Fruit fly (Drosophila melanogaster): ENCODE results near the gene aus.

Gene aus

DNA sequence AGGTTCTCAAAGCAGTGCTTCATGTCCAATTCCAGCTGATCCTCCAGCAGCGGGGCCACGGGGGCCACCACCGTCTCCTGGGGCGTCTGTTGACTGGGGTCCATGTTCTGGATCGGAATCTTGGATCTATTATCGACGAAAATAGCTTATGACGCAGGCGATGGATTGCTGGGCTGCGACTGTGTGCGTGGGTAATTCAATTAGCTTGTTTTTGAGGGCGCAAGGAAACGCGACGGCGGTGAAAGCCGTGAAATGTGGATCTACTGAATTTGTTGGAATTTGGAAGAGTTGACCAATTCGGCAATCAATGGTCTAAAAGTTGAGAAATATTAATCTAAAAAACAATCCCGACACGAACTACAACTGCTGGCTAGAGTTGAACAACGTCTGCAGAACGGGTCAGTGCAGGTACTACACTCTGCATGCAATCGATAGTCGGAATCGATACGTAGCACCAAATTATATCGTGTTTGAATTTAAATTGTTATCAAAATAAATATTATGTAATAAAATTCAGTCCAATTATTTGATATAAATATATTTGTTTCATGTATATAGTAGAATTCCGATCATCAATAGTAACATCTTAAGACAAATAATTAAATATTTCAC lies 75.9 kb downstream of the aus start, which contains the start of gene CG3308 (continued):
- no peak for TF ChIP-seq CG11093 (GFP tag; IDR thresholded peaks at IDR 0.05)
- TF ChIP-seq BEAF-32 (GFP tag; optimal IDR thresholded peaks at IDR 0.05) = peak; percentile 87
- peak; percentile 49 for TF ChIP-seq CG30403 (GFP tag; optimal IDR thresholded peaks at IDR 0.05)
- TF ChIP-seq CG1603 (tag; optimal IDR thresholded peaks at IDR 0.05) = peak; percentile 70
- no peak for TF ChIP-seq NK7.1 (GFP tag; optimal IDR thresholded peaks at IDR 0.05)
- peak; percentile 67 for TF ChIP-seq lab (GFP tag; optimal IDR thresholded peaks at IDR 0.05)
- TF ChIP-seq sob (GFP tag; IDR thresholded peaks at IDR 0.05) = peak; percentile 78
- TF ChIP-seq CG34376 (GFP tag; optimal IDR thresholded peaks at IDR 0.05) = peak; percentile 63
- no peak for TF ChIP-seq Lim3 (GFP tag; IDR thresholded peaks at IDR 0.05)
- TF ChIP-seq z (GFP tag; IDR thresholded peaks at IDR 0.05) = no peak
- no peak for TF ChIP-seq CG17802 (tag; optimal IDR thresholded peaks at IDR 0.05)
- TF ChIP-seq sna (GFP tag; IDR thresholded peaks at IDR 0.05; ENCODE audit: partially characterized antibody) = peak; percentile 73
- peak; percentile 61 for TF ChIP-seq CG14710 (tag; optimal IDR thresholded peaks at IDR 0.05)
- no peak for TF ChIP-seq Side (GFP tag; optimal IDR thresholded peaks at IDR 0.05)
- peak; percentile 14 for TF ChIP-seq Dek (tag; optimal IDR thresholded peaks at IDR 0.05)
- peak; percentile 76 for TF ChIP-seq MESR4 (GFP tag; optimal IDR thresholded peaks at IDR 0.05)
- peak; percentile 62 for TF ChIP-seq Vsx1 (GFP tag; optimal IDR thresholded peaks at IDR 0.05)
- TF ChIP-seq Atf3 (GFP tag; optimal IDR thresholded peaks at IDR 0.05) = peak; percentile 14
- peak; percentile 74 for TF ChIP-seq nerfin-2 (GFP tag; IDR thresholded peaks at IDR 0.05; ENCODE audit: partially characterized antibody)
- no peak for TF ChIP-seq CG8290 (GFP tag; optimal IDR thresholded peaks at IDR 0.05)
- peak in 1 of 2 experiments; percentile 71 for TF ChIP-seq CG8290 (tag; optimal IDR thresholded peaks at IDR 0.05)
- no peak for TF ChIP-seq NC2β (GFP tag; optimal IDR thresholded peaks at IDR 0.05)
- peak; percentile 29 for TF ChIP-seq dm (GFP tag; optimal IDR thresholded peaks at IDR 0.05)
- TF ChIP-seq zf30C (GFP tag; optimal IDR thresholded peaks at IDR 0.05) = no peak
- TF ChIP-seq prd (optimal IDR thresholded peaks at IDR 0.05) = no peak
- 0 out of 3 replicates have a peak, but pooled peaks have one; percentile 10 for TF ChIP-seq prd (GFP tag; IDR thresholded peaks at IDR 0.05)
- no peak for TF ChIP-seq danr (GFP tag; IDR thresholded peaks at IDR 0.05)
- peak; percentile 88 for TF ChIP-seq stwl (tag; optimal IDR thresholded peaks at IDR 0.05)
- peak; percentile 24 for TF ChIP-seq CG18476 (GFP tag; optimal IDR thresholded peaks at IDR 0.05)
- peak; percentile 33 for TF ChIP-seq Meics (GFP tag; optimal IDR thresholded peaks at IDR 0.05)
- TF ChIP-seq CG7786 (GFP tag; optimal IDR thresholded peaks at IDR 0.05) = peak; percentile 2
- peak; percentile 65 for TF ChIP-seq CG2129 (GFP tag; IDR thresholded peaks at IDR 0.05; ENCODE audit: partially characterized antibody)
- peak; percentile 47 for TF ChIP-seq CG7987 (GFP tag; optimal IDR thresholded peaks at IDR 0.05)
- peak; percentile 87 for TF ChIP-seq Sry-δ (GFP tag; optimal IDR thresholded peaks at IDR 0.05)
- TF ChIP-seq CG11085 (GFP tag; IDR thresholded peaks at IDR 0.05) = 0 out of 2 replicates have a peak, but pooled peaks have one; percentile 20
- no peak for TF ChIP-seq pnt (GFP tag; optimal IDR thresholded peaks at IDR 0.05)
- TF ChIP-seq knrl (GFP tag; IDR thresholded peaks at IDR 0.05; ENCODE audit: partially characterized antibody) = peak; percentile 82
- no peak for TF ChIP-seq CG17912 (GFP tag; optimal IDR thresholded peaks at IDR 0.05)
- peak; percentile 72 for TF ChIP-seq CG13894 (tag; optimal IDR thresholded peaks at IDR 0.05)
- peak; percentile 26 for TF ChIP-seq sd (tag; optimal IDR thresholded peaks at IDR 0.05)
- TF ChIP-seq CG12391 (tag; optimal IDR thresholded peaks at IDR 0.05) = peak; percentile 30
- TF ChIP-seq CG34224 (GFP tag; IDR thresholded peaks at IDR 0.05; ENCODE audit: partially characterized antibody) = peak; percentile 83
- TF ChIP-seq CG11247 (GFP tag; IDR thresholded peaks at IDR 0.05) = peak; percentile 59; the same call in 1 of the 2 replicates
- TF ChIP-seq CG3847 (GFP tag; IDR thresholded peaks at IDR 0.05) = peak; percentile 78
- TF ChIP-seq vnd (GFP tag; IDR thresholded peaks at IDR 0.05; ENCODE audit: partially characterized antibody) = peak; percentile 77
- TF ChIP-seq CG7963 (GFP tag; IDR thresholded peaks at IDR 0.05; ENCODE audit: partially characterized antibody) = peak; percentile 75
- TF ChIP-seq CG17385 (GFP tag; optimal IDR thresholded peaks at IDR 0.05) = peak; percentile 28
- TF ChIP-seq CG33213 (GFP tag; optimal IDR thresholded peaks at IDR 0.05) = peak; percentile 49
- no peak for TF ChIP-seq CG17612 (GFP tag; IDR thresholded peaks at IDR 0.05)

Measured in whole organism, embryonic.